Worm (Caenorhabditis elegans): ENCODE results near the gene srx-47.

srx-47 gene

ce11 chrV:9327691-9328090, 22.1 kb upstream of the srx-47 start:
- TF ChIP-seq hlh-13 (GFP tag; optimal IDR thresholded peaks at IDR 0.05) = no peak
- TF ChIP-seq madf-2 (tag; optimal IDR thresholded peaks at IDR 0.05) = no peak
- no peak for TF ChIP-seq npax-4 (tag; optimal IDR thresholded peaks at IDR 0.05)
- TF ChIP-seq gmeb-2 (tag; optimal IDR thresholded peaks at IDR 0.05) = no peak
- TF ChIP-seq rnt-1 (tag; optimal IDR thresholded peaks at IDR 0.05) = no peak
- no peak for TF ChIP-seq ttx-3 (tag; optimal IDR thresholded peaks at IDR 0.05)
- TF ChIP-seq fkh-6 (tag; optimal IDR thresholded peaks at IDR 0.05) = no peak
- no peak for TF ChIP-seq eyg-1 (tag; optimal IDR thresholded peaks at IDR 0.05)

ce11 chrV:9328670-9329069, 21.1 kb upstream of the srx-47 start, which contains the start of gene K07B1.4:
Gene K07B1.4, plus strand, starts transcription at chrV:9328970.
- TF ChIP-seq pax-1 (tag; optimal IDR thresholded peaks at IDR 0.05) (no peak), ceh-45 (GFP tag; IDR thresholded peaks at IDR 0.05) (no peak), lin-11 (tag; optimal IDR thresholded peaks at IDR 0.05) (no peak), odd-2 (tag; optimal IDR thresholded peaks at IDR 0.05) (no peak), pat-9 (tag; optimal IDR thresholded peaks at IDR 0.05) (no peak), sdc-2 (tag; optimal IDR thresholded peaks at IDR 0.05) (no peak)

- TF ChIP-seq ceh-22 (tag; optimal IDR thresholded peaks at IDR 0.05) (no peak), ceh-48 (tag; optimal IDR thresholded peaks at IDR 0.05) (no peak), pha-2 (tag; optimal IDR thresholded peaks at IDR 0.05) (no peak), ahr-1 (tag; optimal IDR thresholded peaks at IDR 0.05) (no peak), pros-1 (tag; optimal IDR thresholded peaks at IDR 0.05) (no peak), lim-6 (tag; optimal IDR thresholded peaks at IDR 0.05) (no peak), sox-2 (GFP tag; IDR thresholded peaks at IDR 0.05) (no peak), hlh-8 (tag; optimal IDR thresholded peaks at IDR 0.05) (no peak), dve-1 (tag; optimal IDR thresholded peaks at IDR 0.05) (no peak), K02D7.2 (tag; optimal IDR thresholded peaks at IDR 0.05) (no peak), sox-4 (tag; optimal IDR thresholded peaks at IDR 0.05) (no peak)
These were observed 20.4 kb upstream of the srx-47 start for ce11 chrV:9329245-9329979.

DNA sequence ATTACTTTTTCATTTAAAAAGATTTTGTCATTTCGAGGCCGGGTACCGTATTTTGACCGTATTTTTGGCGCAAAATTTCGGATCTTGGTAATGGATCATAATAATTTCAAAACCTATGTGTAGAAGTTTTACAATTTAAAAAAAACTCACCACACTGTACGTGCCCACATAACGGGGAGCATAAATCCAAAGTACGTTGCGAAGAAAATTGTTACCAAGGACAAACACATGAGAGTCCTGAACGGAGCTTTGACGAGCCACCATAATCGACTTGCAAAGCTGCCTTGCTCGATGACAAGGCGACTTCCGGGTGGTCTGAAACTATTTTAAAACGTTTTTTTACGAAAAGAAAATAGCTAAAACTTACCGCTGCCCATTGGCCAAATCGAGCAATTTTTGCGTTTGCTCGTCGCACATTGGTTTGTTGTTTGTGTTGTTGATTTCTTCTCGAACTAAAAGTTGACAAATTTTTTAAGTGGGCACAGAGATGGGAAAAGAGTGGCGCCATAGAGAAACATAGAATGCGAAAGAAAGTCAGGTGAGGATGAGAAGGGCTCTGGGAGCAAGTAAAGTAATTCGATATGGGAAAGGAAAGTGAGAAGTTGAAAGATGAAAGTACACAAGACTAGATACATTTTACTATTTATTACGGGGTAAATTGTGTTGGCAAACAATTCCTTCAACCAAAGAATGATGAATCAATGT, 17.0 kb upstream of the srx-47 start:
- TF ChIP-seq pqm-1 (tag; optimal IDR thresholded peaks at IDR 0.05) (no peak), F13H6.1 (tag; optimal IDR thresholded peaks at IDR 0.05) (no peak), pax-1 (tag; optimal IDR thresholded peaks at IDR 0.05) (no peak), ceh-2 (tag; optimal IDR thresholded peaks at IDR 0.05) (no peak), T23F11.4 (GFP tag; optimal IDR thresholded peaks at IDR 0.05) (no peak), fkh-6 (tag; optimal IDR thresholded peaks at IDR 0.05) (no peak), unc-86 (tag; optimal IDR thresholded peaks at IDR 0.05) (no peak), hlh-6 (tag; optimal IDR thresholded peaks at IDR 0.05) (no peak), unc-3 (GFP tag; conservative IDR thresholded peaks at IDR 0.05) (no peak), unc-3 (tag; optimal IDR thresholded peaks at IDR 0.05) (no peak), dmd-4 (tag; optimal IDR thresholded peaks at IDR 0.05; ENCODE audit: borderline replicate concordance) (no peak), ceh-30 (tag; optimal IDR thresholded peaks at IDR 0.05) (no peak), sox-4 (tag; optimal IDR thresholded peaks at IDR 0.05) (no peak), lim-6 (tag; optimal IDR thresholded peaks at IDR 0.05) (no peak), dve-1 (tag; optimal IDR thresholded peaks at IDR 0.05) (no peak), pha-4 (tag; optimal IDR thresholded peaks at IDR 0.05) (no peak)
